Worm (Caenorhabditis elegans): ENCODE measurements around the gene F49C12.9.

DNA sequence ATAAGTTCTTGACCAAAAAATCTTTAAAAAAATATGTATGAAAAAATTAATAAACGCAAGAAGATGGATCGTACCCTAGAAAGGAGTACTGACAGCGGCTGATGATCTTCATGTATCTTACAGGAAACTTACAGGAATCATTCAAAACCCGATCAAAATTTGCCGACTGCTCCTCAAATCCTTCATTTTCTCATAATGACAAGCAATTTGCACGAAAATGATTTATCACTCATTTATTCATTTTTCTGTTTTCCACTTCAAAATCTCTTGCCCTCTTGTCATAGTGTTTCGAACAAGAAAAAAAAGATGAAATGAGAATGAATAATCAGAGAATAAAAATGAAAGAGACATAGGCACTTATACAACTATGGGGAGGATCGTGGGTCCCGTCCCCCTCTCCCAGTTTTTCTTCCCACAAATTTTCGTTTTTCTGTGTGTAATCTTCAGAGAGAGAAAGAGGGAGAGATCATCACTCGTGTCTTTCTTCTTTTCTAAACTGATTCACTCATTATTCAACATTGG lies 41.9 kb downstream of the F49C12.9 start, which contains the start of gene nmy-3:
- TF ChIP-seq mab-5 (tag; optimal IDR thresholded peaks at IDR 0.05) (no peak), nhr-77 (tag; optimal IDR thresholded peaks at IDR 0.05) (no peak), unc-62 (GFP tag; optimal IDR thresholded peaks at IDR 0.05) (no peak), snpc-4 (tag; optimal IDR thresholded peaks at IDR 0.05) (no peak), mbf-1 (tag; optimal IDR thresholded peaks at IDR 0.05) (no peak), ama-1 (optimal IDR thresholded peaks at IDR 0.05) (no peak), ztf-11 (tag; optimal IDR thresholded peaks at IDR 0.05) (no peak), Y55F3AM.14 (GFP tag; optimal IDR thresholded peaks at IDR 0.05) (no peak), unc-39 (tag; optimal IDR thresholded peaks at IDR 0.05) (no peak), elt-1 (tag; optimal IDR thresholded peaks at IDR 0.05) (no peak), egl-27 (tag; optimal IDR thresholded peaks at IDR 0.05) (no peak), lsy-2 (tag; optimal IDR thresholded peaks at IDR 0.05) (no peak)
